Worm (Caenorhabditis elegans): ENCODE measurements around the gene sre-1.

Gene sre-1

ce11 chrII:7755116-7755571 lies 45.6 kb downstream of the sre-1 start, which contains the start of the genes B0228.6 and B0228.1:
B0228.6 (minus strand) TSS chrII:7755166.
B0228.1 (plus strand) TSS chrII:7755343.
- TF ChIP-seq nhr-12 (tag; optimal IDR thresholded peaks at IDR 0.05) (no peak), snpc-4 (tag; optimal IDR thresholded peaks at IDR 0.05) (peak; percentile 48), mml-1 (tag; optimal IDR thresholded peaks at IDR 0.05) (no peak)

ce11 chrII:7756810-7757209 lies 47.3 kb downstream of the sre-1 start:
- no peak for TF ChIP-seq nhr-11 (tag; optimal IDR thresholded peaks at IDR 0.05)
- no peak for TF ChIP-seq eor-1 (tag; optimal IDR thresholded peaks at IDR 0.05)
- no peak for TF ChIP-seq nhr-67 (tag; optimal IDR thresholded peaks at IDR 0.05)
- peak; percentile 57 for TF ChIP-seq nhr-43 (tag; optimal IDR thresholded peaks at IDR 0.05; ENCODE audit: poor library complexity, severe bottlenecking)
- no peak for TF ChIP-seq unc-39 (tag; optimal IDR thresholded peaks at IDR 0.05)
- TF ChIP-seq daf-12 (tag; optimal IDR thresholded peaks at IDR 0.05) = no peak
- TF ChIP-seq fos-1 (tag; optimal IDR thresholded peaks at IDR 0.05) = no peak
- no peak for TF ChIP-seq elt-1 (tag; optimal IDR thresholded peaks at IDR 0.05)
- TF ChIP-seq ZK546.5 (tag; optimal IDR thresholded peaks at IDR 0.05) = no peak
- no peak for TF ChIP-seq egl-27 (tag; optimal IDR thresholded peaks at IDR 0.05)
- no peak for TF ChIP-seq ztf-4 (tag; optimal IDR thresholded peaks at IDR 0.05)
- TF ChIP-seq nhr-77 (tag; optimal IDR thresholded peaks at IDR 0.05) = no peak
- peak; percentile 57 for TF ChIP-seq nfya-1 (tag; optimal IDR thresholded peaks at IDR 0.05; ENCODE audit: insufficient read depth)
- no peak for TF ChIP-seq nhr-12 (tag; optimal IDR thresholded peaks at IDR 0.05)
- TF ChIP-seq unc-62 (GFP tag; optimal IDR thresholded peaks at IDR 0.05) = no peak
- TF ChIP-seq ceh-28 (tag; optimal IDR thresholded peaks at IDR 0.05) = no peak
- TF ChIP-seq ztf-11 (tag; optimal IDR thresholded peaks at IDR 0.05) = no peak
- peak; percentile 40 for TF ChIP-seq lsy-12 (tag; optimal IDR thresholded peaks at IDR 0.05)
- peak; percentile 65 for TF ChIP-seq jun-1 (tag; optimal IDR thresholded peaks at IDR 0.05)
- no peak for TF ChIP-seq mdl-1 (tag; optimal IDR thresholded peaks at IDR 0.05)
- TF ChIP-seq nhr-25 (tag; optimal IDR thresholded peaks at IDR 0.05) = peak; percentile 34
- TF ChIP-seq nhr-28 (tag; optimal IDR thresholded peaks at IDR 0.05) = no peak
- no peak for TF ChIP-seq snpc-4 (tag; optimal IDR thresholded peaks at IDR 0.05)
- TF ChIP-seq tbx-2 (tag; optimal IDR thresholded peaks at IDR 0.05) = no peak
- TF ChIP-seq aly-2 (tag; optimal IDR thresholded peaks at IDR 0.05) = no peak
- TF ChIP-seq fkh-10 (GFP tag; optimal IDR thresholded peaks at IDR 0.05) = no peak
- TF ChIP-seq lin-15B (tag; optimal IDR thresholded peaks at IDR 0.05) = peak; percentile 11
- TF ChIP-seq mml-1 (tag; optimal IDR thresholded peaks at IDR 0.05) = no peak
- TF ChIP-seq fkh-2 (tag; optimal IDR thresholded peaks at IDR 0.05) = no peak
- peak; percentile 59 for TF ChIP-seq pqm-1 (tag; optimal IDR thresholded peaks at IDR 0.05)
- TF ChIP-seq skn-1 (tag; optimal IDR thresholded peaks at IDR 0.05) = peak; percentile 26
- no peak for TF ChIP-seq lin-39 (tag; optimal IDR thresholded peaks at IDR 0.05)
- TF ChIP-seq ama-1 (optimal IDR thresholded peaks at IDR 0.05) = peak; percentile 89
- TF ChIP-seq ceh-82 (tag; optimal IDR thresholded peaks at IDR 0.05) = no peak
- TF ChIP-seq pha-4 (tag; optimal IDR thresholded peaks at IDR 0.05) = no peak
- TF ChIP-seq sea-2 (GFP tag; optimal IDR thresholded peaks at IDR 0.05) = no peak
- no peak for TF ChIP-seq nhr-76 (tag; optimal IDR thresholded peaks at IDR 0.05)
- TF ChIP-seq egl-5 (tag; optimal IDR thresholded peaks at IDR 0.05) = no peak
- no peak for TF ChIP-seq hmg-11 (tag; optimal IDR thresholded peaks at IDR 0.05)
- TF ChIP-seq zag-1 (tag; optimal IDR thresholded peaks at IDR 0.05) = no peak
- peak; percentile 13 for TF ChIP-seq R02D3.7 (tag; optimal IDR thresholded peaks at IDR 0.05)
- TF ChIP-seq nhr-23 (tag; optimal IDR thresholded peaks at IDR 0.05) = no peak
- TF ChIP-seq elt-2 (tag; optimal IDR thresholded peaks at IDR 0.05) = peak; percentile 77
- TF ChIP-seq ceh-16 (tag; optimal IDR thresholded peaks at IDR 0.05) = no peak
- no peak for TF ChIP-seq ceh-9 (tag; optimal IDR thresholded peaks at IDR 0.05)
- no peak for TF ChIP-seq nhr-237 (tag; optimal IDR thresholded peaks at IDR 0.05)
- peak in 1 of 3 experiments; percentile 5 for TF ChIP-seq elt-3 (tag; optimal IDR thresholded peaks at IDR 0.05)
